Worm (Caenorhabditis elegans) whole organism, L4 larva: Measurements from ENCODE around the gene nhr-28.

ENCODE experiments used
- aha-1 ChIP-seq: fragments of 150-350 bp; peaks from one replicate; lab custom pipeline; 2014; ENCODE audit warnings: missing biosample characterization, missing genetic modification characterization
- cey-2 ChIP-seq: sonication (generic microtip); optimal IDR thresholded peaks from 3 replicates; lab custom pipeline; 2017; ENCODE audit warnings: missing genetic modification characterization, mild to moderate bottlenecking, missing compliant biosample characterization, antibody characterized with exemption, borderline replicate concordance; ENCODE audit not compliant: insufficient read depth
- jun-1 ChIP-seq: fragments of 150-350 bp; optimal IDR thresholded peaks from 2 replicates; lab custom pipeline; 2014; ENCODE audit warnings: missing biosample characterization, missing genetic modification reagents, missing genetic modification characterization
- lsy-2 ChIP-seq, 2 experiments: fragments of 150-350 bp in 1 of 2; sonication (generic microtip) in 1 of 2; optimal IDR thresholded peaks; 2 replicates each; lab custom pipeline; 2014 to 2017; ENCODE audit warnings: missing biosample characterization in 2 of 2, missing genetic modification characterization in 2 of 2
- nhr-76 ChIP-seq: fragments of 150-350 bp; optimal IDR thresholded peaks from 2 replicates; lab custom pipeline; 2014; ENCODE audit warnings: missing biosample characterization, missing genetic modification characterization
- pha-4 ChIP-seq, 2 experiments: fragments of 150-350 bp in 1 of 2; fragments of 200-800 bp in 1 of 2; sonication (Bioruptor generic) in 1 of 2; IDR thresholded peaks in 1 of 2; optimal IDR thresholded peaks in 1 of 2; 2 replicates each; pipeline versions ENCODE4 v1.3.6 to Lab custom; 2014 to 2022; ENCODE audit warnings: missing genetic modification characterization in 2 of 2, missing genetic modification reagents in 2 of 2, missing biosample characterization in 1 of 2, missing compliant biosample characterization in 1 of 2
- skn-1 ChIP-seq: fragments of 150-350 bp; optimal IDR thresholded peaks from 2 replicates; lab custom pipeline; 2014; ENCODE audit warnings: missing biosample characterization, missing genetic modification characterization
- zip-2 ChIP-seq: fragments of 150-350 bp; optimal IDR thresholded peaks from 2 replicates; lab custom pipeline; 2014; ENCODE audit warnings: missing biosample characterization, missing genetic modification characterization
- ztf-11 ChIP-seq: fragments of 150-350 bp; optimal IDR thresholded peaks from 2 replicates; lab custom pipeline; 2014; ENCODE audit warnings: missing biosample characterization, missing genetic modification characterization

DNA sequence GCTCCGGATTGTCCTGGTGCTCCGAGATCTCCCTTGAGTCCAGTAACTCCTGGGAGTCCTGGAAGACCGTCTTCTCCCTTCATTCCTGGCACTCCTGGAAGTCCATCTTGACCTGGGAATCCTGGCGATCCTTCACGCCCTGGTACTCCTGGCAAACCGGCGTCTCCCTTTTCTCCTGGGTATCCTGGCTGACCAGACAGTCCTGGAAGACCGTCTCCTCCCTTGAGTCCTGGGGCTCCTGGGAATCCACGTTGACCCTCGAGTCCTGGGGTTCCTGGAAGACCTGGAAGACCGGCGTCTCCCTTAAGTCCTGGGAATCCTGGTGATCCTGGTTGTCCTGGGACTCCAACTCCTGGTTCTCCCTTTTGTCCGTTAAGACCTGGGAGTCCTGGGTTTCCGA is 29.2 kb downstream of the nhr-28 start:
- TF ChIP-seq lsy-2 (tag; optimal IDR thresholded peaks at IDR 0.05; lab: Kevin White, UChicago) (no peak), nhr-76 (tag; lab: Kevin White, UChicago) (no peak), aha-1 (no peak), ztf-11 (tag; lab: Kevin White, UChicago) (no peak), pha-4 (GFP tag; IDR thresholded peaks at IDR 0.05; lab: Robert Waterston, UW) (no peak), pha-4 (tag; optimal IDR thresholded peaks at IDR 0.05; lab: Kevin White, UChicago) (no peak), skn-1 (no peak), zip-2 (tag; lab: Kevin White, UChicago) (no peak), cey-2 (no peak), jun-1 (tag; lab: Kevin White, UChicago) (no peak)
